Fruit fly (Drosophila melanogaster) whole organism, pupa: Measurements from ENCODE around the gene Datp.

Experiments
- CG10348 ChIP-seq: fragments of 200-800 bp; sonication (Bioruptor generic); IDR thresholded peaks from 2 replicates; pipeline ENCODE4 v1.3.6; 2022; ENCODE audit warnings: missing biosample characterization, missing genetic modification characterization
- CG12605 ChIP-seq: fragments of 200-800 bp; sonication (Bioruptor generic); IDR thresholded peaks from 2 replicates; pipeline ENCODE4 v1.3.6; 2022; ENCODE audit warnings: missing biosample characterization, missing genetic modification characterization
- CG13204 ChIP-seq: fragments of 200-800 bp; sonication (Bioruptor generic); optimal IDR thresholded peaks from 2 replicates; lab custom pipeline; 2018; ENCODE audit warnings: missing biosample characterization, mild to moderate bottlenecking, missing genetic modification characterization, moderate library complexity
- CG14655 ChIP-seq: fragments of 200-800 bp; sonication (Bioruptor generic); optimal IDR thresholded peaks from 3 replicates; lab custom pipeline; 2017; ENCODE audit warnings: mild to moderate bottlenecking, missing biosample characterization, missing genetic modification reagents, missing genetic modification characterization
- CG15710 ChIP-seq: fragments of 200-800 bp; sonication (Bioruptor generic); optimal IDR thresholded peaks from 2 replicates; lab custom pipeline; 2018; ENCODE audit warnings: missing biosample characterization, mild to moderate bottlenecking, missing genetic modification characterization, moderate library complexity
- CG17806 ChIP-seq: fragments of 200-800 bp; sonication (Bioruptor generic); optimal IDR thresholded peaks from 2 replicates; lab custom pipeline; 2018; ENCODE audit warnings: missing biosample characterization, mild to moderate bottlenecking, missing genetic modification characterization, moderate library complexity
- CG32121 ChIP-seq: fragments of 200-800 bp; sonication (Bioruptor generic); IDR thresholded peaks from 2 replicates; pipeline ENCODE4 v1.3.6; 2022; ENCODE audit warnings: missing biosample characterization, missing genetic modification characterization
- CG34367 ChIP-seq: fragments of 200-800 bp; sonication (Bioruptor generic); optimal IDR thresholded peaks from 2 replicates; lab custom pipeline; 2018; ENCODE audit warnings: missing biosample characterization, mild to moderate bottlenecking, missing genetic modification characterization
- CG4496 ChIP-seq: fragments of 200-800 bp; sonication (Bioruptor generic); IDR thresholded peaks from 3 replicates; pipeline ENCODE4 v1.3.6; 2022; ENCODE audit warnings: missing biosample characterization, missing genetic modification characterization
- CG8159 ChIP-seq: fragments of 200-800 bp; sonication (Bioruptor generic); optimal IDR thresholded peaks from 3 replicates; lab custom pipeline; 2018; ENCODE audit warnings: missing biosample characterization, mild to moderate bottlenecking, missing genetic modification characterization, moderate library complexity
- CG8301 ChIP-seq: fragments of 200-800 bp; sonication (Bioruptor generic); optimal IDR thresholded peaks from 2 replicates; lab custom pipeline; 2018; ENCODE audit warnings: missing biosample characterization, mild to moderate bottlenecking, missing genetic modification characterization
- CG9948 ChIP-seq: fragments of 200-800 bp; sonication (Bioruptor generic); optimal IDR thresholded peaks from 2 replicates; lab custom pipeline; 2018; ENCODE audit warnings: missing biosample characterization, mild to moderate bottlenecking, missing genetic modification characterization, moderate library complexity
- D1 ChIP-seq: fragments of 200-800 bp; sonication (Bioruptor generic); optimal IDR thresholded peaks from 2 replicates; lab custom pipeline; 2018; ENCODE audit warnings: missing biosample characterization, mild to moderate bottlenecking, missing genetic modification characterization, moderate library complexity
- EcR ChIP-seq: fragments of 200-800 bp; sonication (Bioruptor generic); optimal IDR thresholded peaks from 3 replicates; lab custom pipeline; 2019; ENCODE audit warnings: missing biosample characterization, missing genetic modification characterization, mild to moderate bottlenecking, moderate library complexity, missing genetic modification reagents
- Ets98B ChIP-seq: fragments of 200-800 bp; sonication (Bioruptor generic); IDR thresholded peaks from 2 replicates; pipeline ENCODE4 v1.3.6; 2022; ENCODE audit warnings: missing biosample characterization, missing genetic modification characterization
- Pif1A ChIP-seq: fragments of 200-800 bp; sonication (Bioruptor generic); optimal IDR thresholded peaks from 3 replicates; lab custom pipeline; 2016; ENCODE audit warnings: missing biosample characterization, missing genetic modification characterization
- Pif1B ChIP-seq: fragments of 200-800 bp; sonication (Bioruptor generic); optimal IDR thresholded peaks from 3 replicates; lab custom pipeline; 2016; ENCODE audit warnings: missing biosample characterization, missing genetic modification characterization
- Snoo ChIP-seq: fragments of 200-800 bp; sonication (Bioruptor generic); optimal IDR thresholded peaks from 3 replicates; lab custom pipeline; 2017; ENCODE audit warnings: missing biosample characterization, mild to moderate bottlenecking, missing genetic modification characterization, inconsistent platforms
- fd96Ca ChIP-seq: fragments of 200-800 bp; sonication (Bioruptor generic); IDR thresholded peaks from 3 replicates; pipeline ENCODE4 v1.3.6; 2022; ENCODE audit warnings: missing biosample characterization, missing genetic modification characterization
- gl ChIP-seq: fragments of 200-800 bp; sonication (Bioruptor generic); optimal IDR thresholded peaks from 2 replicates; lab custom pipeline; 2018; ENCODE audit warnings: missing biosample characterization, mild to moderate bottlenecking, missing genetic modification characterization
- rn ChIP-seq: fragments of 200-800 bp; sonication (Bioruptor generic); IDR thresholded peaks from 2 replicates; pipeline ENCODE4 v1.3.6; 2022; ENCODE audit warnings: missing biosample characterization, missing genetic modification characterization

Gene Datp

dm6 chr2L:9919218-9919617 is 19.4 kb downstream of the Datp start:
- TF ChIP-seq Ets98B (GFP tag; lab: Robert Waterston, UW) (no peak), Snoo (tag; lab: Kevin White, UChicago) (no peak), CG8301 (tag; lab: Kevin White, UChicago) (no peak), D1 (tag; lab: Kevin White, UChicago) (no peak)

- TF ChIP-seq CG34367 (peak; percentile 2), CG15710 (tag; lab: Kevin White, UChicago) (peak; percentile 55), gl (tag; lab: Kevin White, UChicago) (peak; percentile 81), CG8159 (tag; lab: Kevin White, UChicago) (peak; percentile 63), Ets98B (GFP tag; lab: Robert Waterston, UW) (peak; percentile 78), EcR (peak; percentile 10), rn (GFP tag; lab: Robert Waterston, UW) (no peak), CG9948 (tag; lab: Kevin White, UChicago) (peak; percentile 58), CG12605 (GFP tag; lab: Robert Waterston, UW) (peak; percentile 80), D1 (tag; lab: Kevin White, UChicago) (no peak), CG14655 (GFP tag; lab: Kevin White, UChicago) (peak; percentile 78), CG8301 (tag; lab: Kevin White, UChicago) (peak; percentile 63), CG13204 (GFP tag; lab: Kevin White, UChicago) (peak; percentile 42), fd96Ca (GFP tag; lab: Robert Waterston, UW) (peak; percentile 43; the same call in 1 of the 3 replicates), Snoo (tag; lab: Kevin White, UChicago) (peak; percentile 44), CG4496 (GFP tag; lab: Robert Waterston, UW) (peak; percentile 39), Pif1A (GFP tag; lab: Kevin White, UChicago) (peak; percentile 82), Pif1B (GFP tag; lab: Kevin White, UChicago) (peak; percentile 69), CG32121 (peak; percentile 76), CG10348 (no peak), CG17806 (tag; lab: Kevin White, UChicago) (peak; percentile 42)
Measured at dm6 chr2L:9918020-9918959, 20.3 kb downstream of the Datp start, which contains the start of the genes CG5885 and CG4598. Gene CG5885 (minus strand): TSS chr2L:9918330. Gene CG4598 (plus strand): TSS chr2L:9918618.

dm6 chr2L:9915011-9915850 is 23.4 kb downstream of the Datp start, which contains the start of gene yip2:
Gene yip2 (plus strand): TSS chr2L:9915253.
- TF ChIP-seq CG9948 (tag; lab: Kevin White, UChicago), result peak; percentile 77
- peak; percentile 89 for TF ChIP-seq CG17806 (tag; lab: Kevin White, UChicago)
- peak; percentile 100 for TF ChIP-seq gl (tag; lab: Kevin White, UChicago)
- peak; percentile 99 for TF ChIP-seq Pif1B (GFP tag; lab: Kevin White, UChicago)
- peak; percentile 92 for TF ChIP-seq fd96Ca (GFP tag; lab: Robert Waterston, UW)
- TF ChIP-seq CG13204 (GFP tag; lab: Kevin White, UChicago), result peak; percentile 100
- TF ChIP-seq Snoo (tag; lab: Kevin White, UChicago), result peak; percentile 98
- TF ChIP-seq EcR, result peak; percentile 81
- TF ChIP-seq CG14655 (GFP tag; lab: Kevin White, UChicago), result peak; percentile 98
- peak; percentile 91 for TF ChIP-seq Ets98B (GFP tag; lab: Robert Waterston, UW)
- TF ChIP-seq CG4496 (GFP tag; lab: Robert Waterston, UW), result peak; percentile 92
- TF ChIP-seq CG32121, result peak; percentile 96
- peak; percentile 96 for TF ChIP-seq CG8301 (tag; lab: Kevin White, UChicago)
- TF ChIP-seq CG8159 (tag; lab: Kevin White, UChicago), result peak; percentile 93
- TF ChIP-seq CG15710 (tag; lab: Kevin White, UChicago), result peak; percentile 87
- no peak for TF ChIP-seq CG10348
- TF ChIP-seq CG12605 (GFP tag; lab: Robert Waterston, UW), result peak; percentile 97
- TF ChIP-seq rn (GFP tag; lab: Robert Waterston, UW), result peak; percentile 66; the same call in 1 of the 2 replicates
- peak; percentile 94 for TF ChIP-seq CG34367
- TF ChIP-seq Pif1A (GFP tag; lab: Kevin White, UChicago), result peak; percentile 98
- TF ChIP-seq D1 (tag; lab: Kevin White, UChicago), result peak; percentile 54

dm6 chr2L:9912570-9913260 is 25.9 kb downstream of the Datp start, which contains the start of the genes Etl1 and Srp54:
Gene Etl1 (minus strand): TSS chr2L:9912608.
Gene Srp54 (plus strand): TSS chr2L:9912911.
- TF ChIP-seq CG17806 (tag; lab: Kevin White, UChicago) (no peak), CG15710 (tag; lab: Kevin White, UChicago) (no peak), CG14655 (GFP tag; lab: Kevin White, UChicago) (no peak), fd96Ca (GFP tag; lab: Robert Waterston, UW) (no peak), D1 (tag; lab: Kevin White, UChicago) (no peak), gl (tag; lab: Kevin White, UChicago) (no peak), CG9948 (tag; lab: Kevin White, UChicago) (no peak), Snoo (tag; lab: Kevin White, UChicago) (no peak), CG12605 (GFP tag; lab: Robert Waterston, UW) (no peak), CG34367 (no peak), rn (GFP tag; lab: Robert Waterston, UW) (no peak), CG4496 (GFP tag; lab: Robert Waterston, UW) (no peak), CG8301 (tag; lab: Kevin White, UChicago) (no peak), Ets98B (GFP tag; lab: Robert Waterston, UW) (no peak)
